Worm (Caenorhabditis elegans) whole organism, L3 larva: Measurements from ENCODE around the gene str-151.

Source experiments
- ZK546.5 ChIP-seq: sonication (generic microtip); optimal IDR thresholded peaks from 2 replicates; lab custom pipeline; 2017; ENCODE audit warnings: missing biosample characterization, missing genetic modification characterization
- aly-2 ChIP-seq: fragments of 150-350 bp; optimal IDR thresholded peaks from 2 replicates; lab custom pipeline; 2014; ENCODE audit warnings: missing biosample characterization, missing genetic modification characterization
- fkh-2 ChIP-seq: fragments of 150-350 bp; optimal IDR thresholded peaks from 2 replicates; lab custom pipeline; 2014; ENCODE audit warnings: missing biosample characterization, missing genetic modification reagents, missing genetic modification characterization
- skn-1 ChIP-seq: fragments of 150-350 bp; optimal IDR thresholded peaks from 2 replicates; lab custom pipeline; 2014; ENCODE audit warnings: missing biosample characterization, missing genetic modification characterization
- unc-39 ChIP-seq: sonication (generic microtip); optimal IDR thresholded peaks from 4 replicates; lab custom pipeline; 2017; ENCODE audit warnings: missing biosample characterization, missing genetic modification characterization
- unc-62 ChIP-seq: fragments of 150-350 bp; sonication (generic microtip); optimal IDR thresholded peaks from 4 replicates; lab custom pipeline; 2014; ENCODE audit warnings: missing biosample characterization, missing genetic modification reagents, missing genetic modification characterization
- ztf-4 ChIP-seq: fragments of 150-350 bp; optimal IDR thresholded peaks from 2 replicates; lab custom pipeline; 2014; ENCODE audit warnings: missing biosample characterization, missing genetic modification characterization

DNA sequence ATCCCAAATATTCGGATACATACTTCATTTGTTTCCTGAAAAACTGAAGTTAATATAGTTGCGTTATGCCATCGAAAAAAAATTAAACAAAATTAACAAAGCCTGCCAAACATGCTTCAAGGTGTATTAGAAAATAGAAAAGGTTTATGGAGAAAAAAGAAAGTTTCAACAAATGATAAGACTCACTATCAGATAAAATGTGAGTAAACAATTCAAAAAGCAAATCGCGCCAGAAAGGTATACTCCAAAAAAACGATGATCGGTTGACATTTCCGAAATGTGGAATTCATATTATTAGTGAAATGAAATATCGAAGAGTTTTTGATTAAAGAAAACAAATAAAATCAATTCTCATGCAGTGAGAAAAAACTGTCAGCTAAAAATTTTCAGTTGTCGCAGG lies 44.9 kb downstream of the str-151 start, which contains the start of gene Y70C5A.3:
- no peak for TF ChIP-seq ztf-4 (tag; lab: Kevin White, UChicago)
- TF ChIP-seq aly-2 = no peak
- TF ChIP-seq skn-1 = no peak
- no peak for TF ChIP-seq unc-62 (GFP tag; lab: Kevin White, UChicago)
- no peak for TF ChIP-seq ZK546.5
- TF ChIP-seq unc-39 (tag; lab: Kevin White, UChicago) = no peak
- no peak for TF ChIP-seq fkh-2
